In the genomic region with DNA sequence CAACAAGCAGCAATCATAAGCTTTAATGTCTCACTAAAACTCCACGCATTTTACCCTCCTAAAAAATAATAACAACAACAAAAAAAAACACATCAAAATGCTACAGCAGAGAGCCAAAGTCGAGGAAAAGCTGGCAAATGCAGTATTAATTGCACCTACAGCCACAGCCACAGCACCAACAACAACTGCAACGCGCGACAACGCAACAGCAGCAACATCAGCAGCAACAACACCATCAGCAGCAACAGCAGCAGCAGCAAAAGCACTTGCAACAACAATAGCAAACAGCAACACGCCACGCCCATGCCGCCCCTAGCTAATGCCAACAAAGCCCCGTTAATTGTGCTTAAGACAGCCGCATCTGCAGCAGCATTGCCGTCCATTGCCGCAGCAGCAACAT, we compare ENCODE assay signal across 3 fruit fly cellular contexts.
TF ChIP-seq lines count a peak whose summit lies in the region.

No protein-coding gene starts in this region.

- TF ChIP-seq CTCF in whole organism, embryonic (GFP tag; optimal IDR thresholded peaks at IDR 0.05; lab: Kevin White, UChicago), result no peak

TF ChIP-seq in whole organism, embryonic, 481 proteins besides CTCF, POLR2A, EP300 and RAD21:
- no peak for TF ChIP-seq dmrt11E (tag; optimal IDR thresholded peaks at IDR 0.05; lab: Kevin White, UChicago)
- TF ChIP-seq Myb (GFP tag; optimal IDR thresholded peaks at IDR 0.05; lab: Kevin White, UChicago), result no peak
- TF ChIP-seq sug (tag; optimal IDR thresholded peaks at IDR 0.05; lab: Kevin White, UChicago), result no peak
- no peak for TF ChIP-seq wdn (GFP tag; IDR thresholded peaks at IDR 0.05; lab: Robert Waterston, UW)
- peak; percentile 38; the same call in 1 of the 2 replicates for TF ChIP-seq CG4360 (GFP tag; IDR thresholded peaks at IDR 0.05; lab: Robert Waterston, UW)
- TF ChIP-seq Dfd (GFP tag; optimal IDR thresholded peaks at IDR 0.05; lab: Kevin White, UChicago), result peak in 1 of 2 experiments; percentile 38
- TF ChIP-seq CG3281 (GFP tag; optimal IDR thresholded peaks at IDR 0.05; lab: Kevin White, UChicago), result no peak
- no peak for TF ChIP-seq abd-A (tag; optimal IDR thresholded peaks at IDR 0.05; lab: Kevin White, UChicago)
- no peak for TF ChIP-seq CG7271 (tag; optimal IDR thresholded peaks at IDR 0.05; lab: Kevin White, UChicago)

TF ChIP-seq in whole organism, pupa, 21 proteins besides CTCF, POLR2A, EP300 and RAD21:
- peak; percentile 22; the same call in 1 of the 3 replicates for TF ChIP-seq CG4496 (GFP tag; IDR thresholded peaks at IDR 0.05; lab: Robert Waterston, UW)
- TF ChIP-seq Pif1B (GFP tag; optimal IDR thresholded peaks at IDR 0.05; lab: Kevin White, UChicago), result no peak

TF ChIP-seq in whole organism, wandering third instar larva, 38 proteins besides CTCF, POLR2A, EP300 and RAD21:
- TF ChIP-seq Dfd (GFP tag; optimal IDR thresholded peaks at IDR 0.05; lab: Kevin White, UChicago) (peak; percentile 94), dl (GFP tag; optimal IDR thresholded peaks at IDR 0.05; lab: Kevin White, UChicago; ENCODE audit: insufficient read depth in 1 of 2, partially characterized antibody in 2 of 2) (no peak), foxo (GFP tag; optimal IDR thresholded peaks at IDR 0.05; lab: Kevin White, UChicago) (no peak), Hr78 (GFP tag; optimal IDR thresholded peaks at IDR 0.05; lab: Kevin White, UChicago) (no peak), dsf (GFP tag; optimal IDR thresholded peaks at IDR 0.05; lab: Kevin White, UChicago; ENCODE audit: borderline replicate concordance) (no peak)
